Worm (Caenorhabditis elegans) whole organism, late embryonic: Measurements from ENCODE around the gene nspf-3.
"Not testable (repeated sequence)": the region's sequence is repeated elsewhere in the genome, so short reads cannot be mapped to it uniquely, and the experiment has no call there.

ENCODE experiments used
- C08G9.2 ChIP-seq: sonication (generic microtip); optimal IDR thresholded peaks from 2 replicates; lab custom pipeline; 2016; ENCODE audit warnings: mild to moderate bottlenecking, missing genetic modification characterization, moderate library complexity, missing compliant biosample characterization
- C38D4.7 ChIP-seq: fragments of 200-800 bp; sonication (Bioruptor generic); optimal IDR thresholded peaks from 2 replicates; lab custom pipeline; 2018; ENCODE audit warnings: mild to moderate bottlenecking, missing genetic modification characterization, moderate library complexity, missing compliant biosample characterization
- F13H6.1 ChIP-seq: sonication (generic microtip); optimal IDR thresholded peaks from 2 replicates; lab custom pipeline; 2016; ENCODE audit warnings: missing genetic modification characterization, missing compliant biosample characterization
- K02D7.2 ChIP-seq: sonication (generic microtip); optimal IDR thresholded peaks from 2 replicates; lab custom pipeline; 2017; ENCODE audit warnings: mild to moderate bottlenecking, missing genetic modification characterization, missing compliant biosample characterization
- K09A11.1 ChIP-seq: sonication (generic microtip); optimal IDR thresholded peaks from 2 replicates; lab custom pipeline; 2017; ENCODE audit warnings: antibody characterized with exemption, mild to moderate bottlenecking, missing genetic modification characterization, missing compliant biosample characterization; ENCODE audit not compliant: insufficient read depth
- T23F11.4 ChIP-seq: fragments of 200-800 bp; sonication (Bioruptor generic); optimal IDR thresholded peaks from 2 replicates; lab custom pipeline; 2018; ENCODE audit warnings: mild to moderate bottlenecking, missing genetic modification characterization, missing compliant biosample characterization
- Y22D7AL.16 ChIP-seq: sonication (generic microtip); optimal IDR thresholded peaks from 2 replicates; lab custom pipeline; 2016; ENCODE audit warnings: missing genetic modification characterization, missing compliant biosample characterization
- ahr-1 ChIP-seq: sonication (generic microtip); optimal IDR thresholded peaks from 2 replicates; lab custom pipeline; 2016; ENCODE audit warnings: missing genetic modification characterization, missing compliant biosample characterization
- ceh-14 ChIP-seq: sonication (generic microtip); optimal IDR thresholded peaks from 2 replicates; lab custom pipeline; 2016; ENCODE audit warnings: missing genotype, missing genetic modification characterization, missing compliant biosample characterization
- ceh-18 ChIP-seq: sonication (generic microtip); optimal IDR thresholded peaks from 2 replicates; lab custom pipeline; 2016; ENCODE audit warnings: missing genetic modification characterization, missing compliant biosample characterization
- ceh-22 ChIP-seq: sonication (generic microtip); optimal IDR thresholded peaks from 2 replicates; lab custom pipeline; 2017; ENCODE audit warnings: missing biosample characterization, missing genetic modification characterization
- ceh-24 ChIP-seq: sonication (generic microtip); optimal IDR thresholded peaks from 2 replicates; lab custom pipeline; 2016; ENCODE audit warnings: mild to moderate bottlenecking, missing genetic modification characterization, missing compliant biosample characterization
- ceh-31 ChIP-seq: sonication (generic microtip); optimal IDR thresholded peaks from 2 replicates; lab custom pipeline; 2016; ENCODE audit warnings: missing genetic modification characterization, missing compliant biosample characterization
- ceh-45 ChIP-seq: fragments of 200-800 bp; sonication (Bioruptor generic); IDR thresholded peaks from 2 replicates; pipeline ENCODE4 v1.3.6; 2022; ENCODE audit warnings: missing genetic modification reagents, missing genetic modification characterization, missing compliant biosample characterization
- che-1 ChIP-seq: sonication (generic microtip); optimal IDR thresholded peaks from 2 replicates; lab custom pipeline; 2016; ENCODE audit warnings: mild to moderate bottlenecking, missing genetic modification characterization, missing compliant biosample characterization
- dmd-4 ChIP-seq: sonication (generic microtip); optimal IDR thresholded peaks from 2 replicates; lab custom pipeline; 2016; ENCODE audit warnings: borderline replicate concordance, missing genetic modification characterization, missing compliant biosample characterization
- elt-2 ChIP-seq: sonication (generic microtip); optimal IDR thresholded peaks from 2 replicates; lab custom pipeline; 2016; ENCODE audit warnings: missing genetic modification reagents, missing genetic modification characterization, missing compliant biosample characterization
- ets-4 ChIP-seq: sonication (generic microtip); optimal IDR thresholded peaks from 2 replicates; lab custom pipeline; 2016; ENCODE audit warnings: missing genetic modification characterization, missing compliant biosample characterization
- fkh-6 ChIP-seq: sonication (generic microtip); optimal IDR thresholded peaks from 2 replicates; lab custom pipeline; 2016; ENCODE audit warnings: missing genetic modification characterization, missing compliant biosample characterization
- gmeb-2 ChIP-seq: sonication (generic microtip); optimal IDR thresholded peaks from 2 replicates; lab custom pipeline; 2016; ENCODE audit warnings: missing genetic modification characterization, inconsistent platforms, missing compliant biosample characterization
- hlh-30 ChIP-seq: sonication (generic microtip); optimal IDR thresholded peaks from 2 replicates; lab custom pipeline; 2017; ENCODE audit warnings: antibody characterized with exemption, missing genetic modification characterization, missing compliant biosample characterization; ENCODE audit not compliant: insufficient read depth
- hlh-6 ChIP-seq: sonication (generic microtip); optimal IDR thresholded peaks from 2 replicates; lab custom pipeline; 2016; ENCODE audit warnings: missing genotype, missing genetic modification characterization, missing compliant biosample characterization
- hlh-8 ChIP-seq: sonication (generic microtip); optimal IDR thresholded peaks from 2 replicates; lab custom pipeline; 2016; ENCODE audit warnings: missing genotype, missing genetic modification characterization, missing compliant biosample characterization
- lin-11 ChIP-seq: fragments of 200-800 bp; sonication (Bioruptor generic); optimal IDR thresholded peaks from 2 replicates; lab custom pipeline; 2018; ENCODE audit warnings: mild to moderate bottlenecking, missing genetic modification characterization, missing compliant biosample characterization
- madf-2 ChIP-seq: sonication (generic microtip); optimal IDR thresholded peaks from 2 replicates; lab custom pipeline; 2017; ENCODE audit warnings: missing genetic modification characterization, missing compliant biosample characterization
- nfya-1 ChIP-seq: sonication (generic microtip); optimal IDR thresholded peaks from 2 replicates; lab custom pipeline; 2017; ENCODE audit warnings: missing genetic modification characterization, mild to moderate bottlenecking, missing compliant biosample characterization, antibody characterized with exemption, moderate library complexity
- nhr-11 ChIP-seq: fragments of 150-350 bp; optimal IDR thresholded peaks from 2 replicates; lab custom pipeline; 2014; ENCODE audit warnings: missing biosample characterization, missing genetic modification characterization
- odd-2 ChIP-seq: sonication (generic microtip); optimal IDR thresholded peaks from 2 replicates; lab custom pipeline; 2017; ENCODE audit warnings: antibody characterized with exemption, mild to moderate bottlenecking, missing genetic modification characterization, missing compliant biosample characterization
- pqm-1 ChIP-seq: sonication (generic microtip); optimal IDR thresholded peaks from 2 replicates; lab custom pipeline; 2016; ENCODE audit warnings: missing genetic modification characterization, missing compliant biosample characterization
- pros-1 ChIP-seq: fragments of 150-350 bp; optimal IDR thresholded peaks from 2 replicates; lab custom pipeline; 2014; ENCODE audit warnings: missing biosample characterization, missing genetic modification reagents, missing genetic modification characterization
- sdc-2 ChIP-seq: sonication (generic microtip); optimal IDR thresholded peaks from 2 replicates; lab custom pipeline; 2016; ENCODE audit warnings: missing genotype, missing genetic modification characterization, missing compliant biosample characterization
- sox-2 ChIP-seq: fragments of 200-800 bp; sonication (Bioruptor generic); IDR thresholded peaks from 2 replicates; pipeline ENCODE4 v1.3.6; 2022; ENCODE audit warnings: missing genetic modification reagents, missing genetic modification characterization, missing compliant biosample characterization
- sox-4 ChIP-seq: sonication (generic microtip); optimal IDR thresholded peaks from 2 replicates; lab custom pipeline; 2017; ENCODE audit warnings: mild to moderate bottlenecking, missing genetic modification characterization, inconsistent platforms, missing compliant biosample characterization
- unc-42 ChIP-seq: sonication (generic microtip); optimal IDR thresholded peaks from 2 replicates; lab custom pipeline; 2016; ENCODE audit warnings: missing genotype, missing genetic modification characterization, missing compliant biosample characterization
- unc-55 ChIP-seq: sonication (generic microtip); optimal IDR thresholded peaks from 2 replicates; lab custom pipeline; 2017; ENCODE audit warnings: missing biosample characterization, missing genetic modification reagents, missing genetic modification characterization
- unc-86 ChIP-seq: sonication (generic microtip); optimal IDR thresholded peaks from 2 replicates; lab custom pipeline; 2016; ENCODE audit warnings: missing genetic modification characterization, missing compliant biosample characterization

Gene nspf-3

ce11 chrII:2656606-2657005, 33.4 kb downstream of the nspf-3 start, which contains the start of gene sri-47:
sri-47 (plus strand) TSS chrII:2656906.
- no peak for TF ChIP-seq nfya-1 (tag; lab: Kevin White, UChicago)
- TF ChIP-seq odd-2 (tag; lab: Kevin White, UChicago) = no peak
- TF ChIP-seq hlh-30 = no peak
- TF ChIP-seq ceh-18 = no peak
- TF ChIP-seq sox-4 = no peak
- no peak for TF ChIP-seq unc-55 (GFP tag; lab: Kevin White, UChicago)
- no peak for TF ChIP-seq sdc-2 (tag; lab: Kevin White, UChicago)
- no peak for TF ChIP-seq hlh-6 (tag; lab: Kevin White, UChicago)
- TF ChIP-seq unc-42 (tag; lab: Kevin White, UChicago) = no peak
- TF ChIP-seq C08G9.2 (tag; lab: Kevin White, UChicago) = no peak
- no peak for TF ChIP-seq ets-4
- no peak for TF ChIP-seq K02D7.2 (tag; lab: Kevin White, UChicago)
- TF ChIP-seq dmd-4 (tag; lab: Kevin White, UChicago) = no peak
- no peak for TF ChIP-seq lin-11
- TF ChIP-seq nhr-11 (tag; lab: Kevin White, UChicago) = no peak
- TF ChIP-seq F13H6.1 (tag; lab: Kevin White, UChicago) = no peak

- TF ChIP-seq fkh-6 (tag; lab: Kevin White, UChicago) = no peak
- no peak for TF ChIP-seq ahr-1
Observed at ce11 chrII:2649539-2649938, 40.4 kb downstream of the nspf-3 start, which contains the start of the genes F22E5.13 and F22E5.6. F22E5.13 (minus strand) TSS chrII:2649639. F22E5.6 (plus strand) TSS chrII:2649835.

ce11 chrII:2649015-2649414, 41.0 kb downstream of the nspf-3 start:
- TF ChIP-seq C08G9.2 (tag; lab: Kevin White, UChicago) (no peak), unc-55 (GFP tag; lab: Kevin White, UChicago) (no peak), ceh-31 (tag; lab: Kevin White, UChicago) (no peak), pqm-1 (tag; lab: Kevin White, UChicago) (no peak), C38D4.7 (no peak), ceh-22 (tag; lab: Kevin White, UChicago) (no peak), ceh-24 (no peak), madf-2 (tag; lab: Kevin White, UChicago) (no peak), odd-2 (tag; lab: Kevin White, UChicago) (no peak), elt-2 (no peak)

- not testable (repeated sequence) for TF ChIP-seq T23F11.4 (GFP tag; lab: Kevin White, UChicago); madf-2 (tag; lab: Kevin White, UChicago); odd-2 (tag; lab: Kevin White, UChicago)
Observed at ce11 chrII:2646756-2647155, 43.2 kb downstream of the nspf-3 start, which contains the start of gene F22E5.12. F22E5.12 (minus strand) TSS chrII:2646856.

- TF ChIP-seq K09A11.1 (tag; lab: Kevin White, UChicago) (no peak), sox-4 (no peak), T23F11.4 (GFP tag; lab: Kevin White, UChicago) (no peak), ceh-14 (tag; lab: Kevin White, UChicago) (no peak)
Observed at ce11 chrII:2644498-2644897, 45.5 kb downstream of the nspf-3 start, which contains the start of gene F22E5.11. F22E5.11 (minus strand) TSS chrII:2644598.

- no peak for TF ChIP-seq K02D7.2 (tag; lab: Kevin White, UChicago)
- TF ChIP-seq gmeb-2 (tag; lab: Kevin White, UChicago) = no peak
- TF ChIP-seq che-1 (tag; lab: Kevin White, UChicago) = no peak
- no peak for TF ChIP-seq F13H6.1 (tag; lab: Kevin White, UChicago)
- TF ChIP-seq sox-2 = no peak
- no peak for TF ChIP-seq ceh-45 (GFP tag; lab: Robert Waterston, UW)
- TF ChIP-seq nfya-1 (tag; lab: Kevin White, UChicago) = no peak
- no peak for TF ChIP-seq K09A11.1 (tag; lab: Kevin White, UChicago)
- no peak for TF ChIP-seq unc-86 (tag; lab: Kevin White, UChicago)
- no peak for TF ChIP-seq Y22D7AL.16 (tag; lab: Kevin White, UChicago)
- no peak for TF ChIP-seq hlh-6 (tag; lab: Kevin White, UChicago)
- no peak for TF ChIP-seq hlh-8 (tag; lab: Kevin White, UChicago)
- no peak for TF ChIP-seq pros-1 (tag; lab: Kevin White, UChicago)
- TF ChIP-seq, all 69 proteins: peak for 0
Observed at ce11 chrII:2641777-2642176, 48.2 kb downstream of the nspf-3 start, which contains the start of gene F22E5.7. F22E5.7 (plus strand) TSS chrII:2642077.
